Worm (Caenorhabditis elegans): ENCODE measurements around the gene srg-55.

DNA sequence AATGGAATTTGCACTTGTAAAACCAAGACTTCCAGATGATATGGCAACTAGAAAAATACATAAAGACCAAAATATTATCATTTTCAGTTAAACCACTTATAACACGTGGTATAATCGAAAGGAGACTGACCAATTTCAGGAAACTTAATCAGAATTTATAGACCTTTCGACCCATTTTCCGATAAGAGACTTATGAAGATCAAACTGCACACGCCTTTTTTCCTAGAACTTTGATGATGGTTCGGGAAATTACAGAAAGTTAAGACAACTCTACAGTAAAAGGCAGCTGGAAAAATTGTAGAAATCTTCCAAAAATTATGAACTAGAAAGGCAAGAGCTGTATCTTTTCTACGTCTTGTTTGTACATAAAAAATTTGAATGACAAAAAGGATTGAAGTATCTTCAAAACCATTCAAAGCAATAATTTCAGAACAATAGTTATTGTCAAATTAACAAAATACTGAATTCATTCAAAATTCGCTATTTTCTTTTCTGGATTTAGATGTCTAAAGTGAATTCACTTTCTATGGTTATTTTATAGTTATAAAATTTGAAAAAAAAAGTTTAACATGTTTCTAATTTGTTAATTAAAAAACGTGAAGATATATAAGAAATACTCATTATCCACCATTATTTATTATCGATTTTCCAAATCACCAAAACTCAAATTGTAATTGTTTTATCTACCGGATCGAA lies 34.6 kb downstream of the srg-55 start, which contains the start of the genes mpst-2 and H12D21.5:
- TF ChIP-seq F13C5.2 (tag; optimal IDR thresholded peaks at IDR 0.05) (no peak), hnd-1 (tag; optimal IDR thresholded peaks at IDR 0.05) (no peak), pes-1 (GFP tag; IDR thresholded peaks at IDR 0.05) (no peak), hmbx-1 (tag; optimal IDR thresholded peaks at IDR 0.05) (no peak), sea-1 (GFP tag; conservative IDR thresholded peaks at IDR 0.05) (no peak), ama-1 (optimal IDR thresholded peaks at IDR 0.05) (no peak), aly-1 (tag; optimal IDR thresholded peaks at IDR 0.05) (no peak), hmg-4 (GFP tag; optimal IDR thresholded peaks at IDR 0.05) (no peak), flt-1 (GFP tag; IDR thresholded peaks at IDR 0.05) (no peak), tbx-11 (GFP tag; IDR thresholded peaks at IDR 0.05) (no peak), B0310.2 (tag; optimal IDR thresholded peaks at IDR 0.05) (no peak), ceh-36 (tag; optimal IDR thresholded peaks at IDR 0.05) (no peak)

Data from whole organism, early embryonic.